Fruit fly (Drosophila melanogaster): ENCODE results near the gene CG15865.

The CG15865 gene

DNA sequence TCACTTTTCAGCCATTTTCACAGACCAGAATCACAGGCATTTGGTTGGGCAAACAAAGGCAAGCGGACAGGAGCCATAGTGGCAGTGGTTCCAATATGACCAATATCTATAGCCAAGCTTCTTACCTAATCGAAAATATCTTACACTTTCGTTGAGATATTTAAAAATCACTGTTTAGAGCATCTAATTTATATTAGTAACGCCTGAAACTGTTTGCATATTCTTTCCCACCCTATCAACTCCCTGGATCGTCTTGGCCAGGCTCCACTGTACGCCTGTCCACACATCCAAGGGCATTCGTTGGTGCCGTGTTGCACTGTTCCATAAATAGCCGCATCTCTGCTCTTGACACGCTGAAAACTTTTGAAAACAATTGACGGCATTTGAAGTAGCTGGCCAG, 26.2 kb upstream of the CG15865 start:
- no peak for TF ChIP-seq CG17801 (GFP tag; optimal IDR thresholded peaks at IDR 0.05; ENCODE audit: partially characterized antibody)

DNA sequence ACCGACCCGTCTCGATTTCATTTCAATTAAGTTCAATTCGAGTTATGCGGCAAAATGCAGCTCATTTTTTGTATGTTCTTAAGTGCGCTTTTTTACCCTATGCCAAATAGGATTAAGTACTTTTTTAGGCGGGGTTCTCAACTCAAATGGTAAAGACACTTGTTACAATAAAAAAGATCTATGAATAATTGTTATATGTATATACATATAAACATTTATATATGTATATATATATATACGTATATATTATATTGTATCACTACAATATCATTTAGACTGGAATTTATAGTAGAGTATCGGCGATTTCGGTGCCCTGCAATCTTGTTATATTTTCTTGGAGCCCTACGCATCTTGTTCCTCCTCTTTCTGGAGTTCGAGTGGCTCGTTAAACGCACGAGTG, 25.7 kb upstream of the CG15865 start:
- TF ChIP-seq CG17801 (GFP tag; optimal IDR thresholded peaks at IDR 0.05; ENCODE audit: partially characterized antibody), result no peak

DNA sequence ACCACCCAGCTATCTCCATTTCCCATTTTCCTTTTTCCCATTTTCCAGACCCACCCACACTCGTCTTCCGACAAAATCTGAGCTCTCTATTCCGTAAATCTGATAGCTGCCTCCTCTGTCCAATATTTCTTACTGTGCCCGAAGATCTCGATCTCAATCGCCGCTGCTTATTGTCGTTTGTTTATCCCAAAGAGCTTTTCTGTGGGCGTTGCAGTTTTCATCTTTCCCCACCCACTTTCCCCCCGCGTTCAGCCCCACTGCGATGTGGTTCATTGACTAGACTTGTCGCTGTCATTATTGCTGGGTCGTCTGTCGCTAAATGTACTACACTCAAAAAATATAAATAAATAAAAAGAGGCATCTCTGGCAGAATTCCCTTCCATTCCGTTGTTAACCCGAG, 25.1 kb upstream of the CG15865 start:
- no peak for TF ChIP-seq CG17801 (GFP tag; optimal IDR thresholded peaks at IDR 0.05; ENCODE audit: partially characterized antibody)

DNA sequence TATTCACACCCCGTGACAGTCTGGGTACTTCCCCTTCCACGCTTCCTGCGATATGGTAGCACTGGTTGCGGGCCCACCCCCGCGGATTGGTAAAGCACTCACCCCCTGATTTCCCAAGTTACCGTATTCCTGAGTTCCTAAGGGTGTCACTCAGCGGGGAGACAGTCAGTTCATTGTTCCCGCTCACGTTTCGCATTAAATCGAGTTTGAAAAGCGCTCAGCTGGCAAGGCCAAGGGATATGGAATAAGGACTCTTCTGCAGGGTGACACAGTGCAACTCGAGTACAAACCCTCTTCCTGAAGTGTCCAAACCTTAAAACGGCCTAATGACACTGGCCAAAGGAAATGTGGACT, 23.8 kb upstream of the CG15865 start:
- no peak for TF ChIP-seq CG17801 (GFP tag; optimal IDR thresholded peaks at IDR 0.05; ENCODE audit: partially characterized antibody)

DNA sequence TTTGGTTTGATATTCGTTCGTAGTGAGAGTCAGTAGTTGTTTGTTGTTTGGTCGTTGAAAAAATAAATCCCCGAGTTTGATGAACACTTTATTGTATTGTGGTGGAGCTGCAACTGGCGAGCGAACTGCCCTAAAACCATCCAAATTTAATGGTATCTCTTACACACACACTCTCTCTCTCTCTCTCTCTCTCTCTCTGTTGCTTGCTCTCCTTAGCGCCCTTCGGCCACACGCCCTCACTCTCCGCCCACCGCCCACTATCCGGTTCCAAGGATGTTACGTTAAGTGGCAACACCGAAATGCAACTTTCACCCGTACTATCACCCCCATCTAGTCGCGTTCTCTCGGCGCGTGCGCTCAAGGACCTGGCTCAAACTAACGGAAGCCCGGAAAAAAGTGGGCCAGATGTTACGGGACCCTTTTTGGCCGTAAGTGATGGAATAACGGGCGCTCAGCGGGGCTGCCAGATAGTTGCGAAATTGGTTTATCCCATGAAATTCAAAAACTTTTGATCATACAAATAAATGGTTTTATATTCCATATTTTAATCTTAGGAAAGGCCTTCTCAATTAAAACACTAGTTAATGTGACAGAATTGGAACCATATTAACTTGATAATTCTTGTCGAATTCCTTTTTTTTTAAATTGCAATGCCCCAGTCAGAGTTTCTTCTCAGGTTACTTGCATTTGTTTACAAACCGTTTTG, 23.3 kb upstream of the CG15865 start:
- no peak for TF ChIP-seq CG17801 (GFP tag; optimal IDR thresholded peaks at IDR 0.05; ENCODE audit: partially characterized antibody)

DNA sequence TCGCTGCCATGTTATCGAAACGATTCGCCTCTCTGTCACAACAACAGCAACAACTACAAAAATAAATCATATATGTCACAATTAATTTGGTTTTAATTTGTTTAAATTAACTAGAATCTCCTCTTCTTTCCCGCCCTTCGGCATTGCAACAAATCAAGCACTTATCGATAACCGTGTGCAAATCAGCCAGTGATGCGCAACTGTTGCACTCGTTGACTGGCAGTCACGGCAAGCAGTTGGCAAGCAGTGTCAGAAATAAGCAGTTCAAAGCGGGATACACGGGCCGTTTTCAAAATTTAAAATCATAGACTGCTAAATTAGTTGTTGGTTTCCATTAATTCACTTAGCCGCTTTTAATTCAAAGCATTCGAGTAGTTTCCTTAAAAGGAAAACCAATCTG, 19.5 kb upstream of the CG15865 start, which contains the start of gene Axs:
Gene Axs (minus strand): TSS at position 131 of the 400 bp plus-strand sequence.
- no peak for TF ChIP-seq CG17801 (GFP tag; optimal IDR thresholded peaks at IDR 0.05; ENCODE audit: partially characterized antibody)

DNA sequence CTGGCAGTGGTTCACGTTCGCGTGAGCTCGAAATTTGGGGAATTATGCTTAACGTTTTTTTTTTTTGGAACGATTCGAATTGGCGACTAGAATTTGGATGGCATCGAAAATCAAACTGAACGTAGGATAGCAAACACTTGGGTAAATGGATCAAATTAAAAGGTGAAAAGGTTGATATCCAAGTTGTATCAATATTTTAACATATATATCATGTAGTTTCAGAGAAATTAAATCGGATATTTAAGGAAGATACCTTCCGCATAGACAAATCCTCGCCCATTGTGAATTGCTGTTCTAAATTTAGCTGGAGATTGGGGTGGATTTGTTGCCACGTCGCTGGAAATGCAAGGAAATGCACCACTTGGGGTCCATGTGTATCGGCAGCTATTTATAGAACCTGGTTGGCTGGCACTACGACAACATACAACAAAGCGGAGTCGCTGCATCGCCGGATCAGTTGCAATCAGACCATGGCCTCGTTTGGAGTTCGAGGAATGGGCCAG, 14.6 kb upstream of the CG15865 start, which contains the start of the genes CG13010 and sing:
Gene CG13010 (minus strand): TSS at position 101 of the 503 bp plus-strand sequence.
Gene sing (plus strand): TSS at position 453 of the 503 bp plus-strand sequence.
- no peak for TF ChIP-seq CG17801 (GFP tag; optimal IDR thresholded peaks at IDR 0.05; ENCODE audit: partially characterized antibody)

DNA sequence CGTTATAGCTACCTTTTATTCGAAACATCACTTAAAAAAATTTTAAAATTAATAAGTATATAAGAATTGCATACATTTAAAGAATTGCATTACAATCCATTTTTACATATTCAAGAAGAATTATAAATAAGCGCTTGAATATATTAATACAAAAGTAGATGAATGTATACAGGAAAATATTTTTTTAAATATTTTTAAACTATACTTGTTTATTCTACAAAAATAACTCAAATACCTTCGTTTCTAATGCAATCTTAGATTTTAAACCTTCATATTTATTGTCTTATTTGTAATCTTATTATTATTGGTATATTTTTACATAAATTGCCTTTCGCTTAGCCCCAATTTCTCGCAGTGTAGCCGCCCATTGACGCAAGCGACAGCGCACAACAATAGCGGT, 12.9 kb upstream of the CG15865 start:
- TF ChIP-seq CG17801 (GFP tag; optimal IDR thresholded peaks at IDR 0.05; ENCODE audit: partially characterized antibody), result no peak

DNA sequence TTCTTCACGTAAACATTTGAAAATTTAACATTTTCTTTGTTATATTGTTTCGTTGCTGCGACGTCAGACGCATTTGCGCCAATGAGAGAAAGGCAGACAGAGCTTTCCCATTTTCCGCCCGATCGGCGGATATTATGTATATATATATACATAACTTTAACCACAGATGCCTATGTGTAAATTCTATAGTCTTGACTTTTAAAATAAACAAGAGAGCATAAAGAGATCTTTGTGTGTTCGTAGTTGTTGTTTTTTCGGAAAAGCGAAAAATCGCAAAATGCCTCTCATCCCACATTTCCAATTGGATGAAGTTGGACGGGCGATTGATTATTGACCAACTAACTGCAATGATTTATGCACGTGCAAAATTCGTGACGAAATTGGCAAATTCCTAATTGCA, 12.4 kb upstream of the CG15865 start, which contains the start of gene CG13012:
Gene CG13012 (minus strand): TSS at position 101 of the 400 bp plus-strand sequence.
- TF ChIP-seq CG17801 (GFP tag; optimal IDR thresholded peaks at IDR 0.05; ENCODE audit: partially characterized antibody), result no peak

DNA sequence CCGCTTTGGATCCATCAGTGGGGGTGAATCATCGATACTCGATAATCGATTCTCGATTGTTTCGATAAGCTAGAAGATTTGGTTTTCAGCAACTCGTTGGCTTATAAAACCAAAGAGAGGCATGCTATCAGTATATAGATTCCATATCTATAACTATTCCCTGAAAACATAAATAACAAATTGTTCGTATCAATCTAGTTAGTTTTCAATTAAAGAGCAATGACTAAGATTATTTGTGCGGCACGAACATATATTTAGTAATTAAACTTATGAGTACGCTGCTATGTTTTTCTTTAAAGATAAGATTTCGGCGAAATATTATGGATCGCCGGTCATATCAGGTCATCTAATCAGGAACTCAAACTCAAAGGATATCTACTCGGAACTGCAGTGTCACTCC, 10.3 kb upstream of the CG15865 start:
- TF ChIP-seq CG17801 (GFP tag; optimal IDR thresholded peaks at IDR 0.05; ENCODE audit: partially characterized antibody), result no peak

DNA sequence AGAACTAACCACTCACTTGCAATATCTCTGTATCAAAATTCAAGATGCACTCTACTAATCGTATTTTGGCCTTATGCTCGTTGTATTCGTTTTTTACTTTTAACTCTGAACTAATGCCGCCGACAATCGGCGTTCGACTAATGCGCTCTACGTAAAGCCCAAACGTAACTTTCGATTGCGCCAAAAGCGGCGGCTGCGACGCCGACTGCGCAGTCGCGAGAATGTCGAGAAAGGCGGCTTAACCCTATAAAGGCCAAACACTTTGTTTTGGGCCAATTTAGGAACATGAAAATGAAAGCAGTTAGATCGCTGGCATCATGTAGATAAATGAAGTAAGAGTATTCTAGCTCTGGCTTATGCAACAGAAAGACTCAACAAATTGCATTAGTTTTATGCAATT, 8.6 kb upstream of the CG15865 start:
- no peak for TF ChIP-seq CG17801 (GFP tag; optimal IDR thresholded peaks at IDR 0.05; ENCODE audit: partially characterized antibody)

DNA sequence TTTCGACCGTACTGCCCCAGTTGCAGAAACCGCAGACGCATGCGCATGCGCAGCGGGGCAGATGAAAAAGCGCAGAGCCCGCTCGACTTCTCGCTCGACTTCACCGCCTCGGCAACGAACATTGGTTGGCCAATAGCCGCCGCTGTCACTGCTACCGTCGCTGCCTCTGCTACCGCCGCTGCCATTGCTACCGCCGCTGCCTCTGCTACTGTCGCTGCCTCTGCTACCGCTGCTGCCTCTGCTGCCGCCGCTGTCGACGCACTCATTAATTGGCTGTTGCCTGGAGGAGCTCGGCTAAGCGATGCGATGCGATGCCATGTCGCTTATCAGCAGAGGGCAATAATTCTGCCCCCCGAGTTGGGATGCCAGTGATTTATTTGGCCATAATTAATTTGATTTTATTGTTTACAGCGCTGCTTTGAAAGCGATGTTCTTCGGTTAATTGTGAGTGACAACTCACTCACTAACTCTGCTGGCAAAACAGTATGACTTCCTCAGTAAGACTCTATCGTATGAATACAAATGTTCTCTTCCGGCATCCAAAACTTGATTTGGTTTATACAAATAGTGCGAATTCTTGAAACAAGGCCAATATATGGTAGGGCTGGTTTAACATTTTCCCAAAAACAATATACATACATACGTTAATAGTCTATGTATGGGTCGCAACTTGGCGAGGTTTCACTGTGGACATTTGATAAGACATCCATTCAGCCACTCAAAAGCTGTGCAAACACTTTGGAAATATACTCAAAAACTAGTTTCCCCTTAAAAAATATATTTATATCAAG, 6.6 kb upstream of the CG15865 start:
- no peak for TF ChIP-seq CG17801 (GFP tag; optimal IDR thresholded peaks at IDR 0.05; ENCODE audit: partially characterized antibody)

DNA sequence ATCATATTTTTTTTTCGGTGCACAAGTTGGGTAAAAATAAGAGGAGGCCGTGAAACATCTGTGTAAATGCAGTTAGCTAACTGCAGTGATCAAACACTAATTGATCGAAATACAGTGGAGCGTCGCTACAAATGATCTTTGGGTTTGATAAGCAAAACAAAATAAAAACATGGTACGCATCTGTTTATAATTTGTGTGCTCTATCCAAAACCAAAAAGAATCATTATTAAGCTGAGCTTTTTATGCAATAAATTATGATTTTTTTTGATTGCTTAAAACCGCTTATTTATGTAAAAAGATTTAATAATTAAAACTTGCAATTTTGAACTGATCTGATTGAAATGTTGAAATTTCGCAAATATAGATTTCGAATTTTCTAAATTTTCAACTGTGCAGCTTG, 6.0 kb upstream of the CG15865 start:
- no peak for TF ChIP-seq CG17801 (GFP tag; optimal IDR thresholded peaks at IDR 0.05; ENCODE audit: partially characterized antibody)

DNA sequence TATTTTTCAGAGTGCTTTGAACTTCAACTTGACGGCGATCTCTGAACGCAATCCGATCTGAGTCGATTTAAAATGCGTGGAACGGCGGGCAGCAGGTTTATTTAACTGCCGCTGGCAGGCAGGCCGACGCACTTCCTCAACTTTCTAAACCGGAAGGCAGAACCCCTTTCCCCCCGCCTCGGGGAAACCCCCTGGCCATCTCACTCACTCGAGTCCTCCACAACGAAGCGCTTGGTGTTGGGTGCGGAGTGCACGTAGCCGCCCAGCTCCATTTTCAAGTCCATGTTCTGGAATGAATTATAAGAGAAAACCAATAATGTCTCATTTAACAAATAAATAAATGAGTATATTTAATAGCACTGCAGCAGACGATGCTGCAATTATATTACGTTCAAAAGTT, 5.6 kb upstream of the CG15865 start:
- no peak for TF ChIP-seq CG17801 (GFP tag; optimal IDR thresholded peaks at IDR 0.05; ENCODE audit: partially characterized antibody)

DNA sequence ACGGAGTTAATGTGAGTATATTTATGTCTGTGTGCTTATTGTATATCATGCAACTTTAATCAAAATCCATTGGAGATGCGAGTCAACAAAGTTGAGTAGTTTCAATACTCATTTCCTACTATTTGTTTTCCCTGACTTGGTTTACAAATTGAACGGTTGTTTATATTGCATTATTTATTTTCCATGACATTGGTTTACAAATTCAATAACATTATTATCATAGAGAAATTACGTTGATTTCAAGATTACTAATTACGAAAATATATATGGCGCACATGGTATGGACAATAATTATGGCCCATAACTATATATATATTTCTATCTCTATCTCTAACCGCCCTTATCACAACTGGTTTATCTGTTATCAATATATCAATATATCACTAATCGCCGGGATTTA, 3.6 kb downstream of the CG15865 start:
- TF ChIP-seq CG17801 (GFP tag; optimal IDR thresholded peaks at IDR 0.05; ENCODE audit: partially characterized antibody), result no peak

DNA sequence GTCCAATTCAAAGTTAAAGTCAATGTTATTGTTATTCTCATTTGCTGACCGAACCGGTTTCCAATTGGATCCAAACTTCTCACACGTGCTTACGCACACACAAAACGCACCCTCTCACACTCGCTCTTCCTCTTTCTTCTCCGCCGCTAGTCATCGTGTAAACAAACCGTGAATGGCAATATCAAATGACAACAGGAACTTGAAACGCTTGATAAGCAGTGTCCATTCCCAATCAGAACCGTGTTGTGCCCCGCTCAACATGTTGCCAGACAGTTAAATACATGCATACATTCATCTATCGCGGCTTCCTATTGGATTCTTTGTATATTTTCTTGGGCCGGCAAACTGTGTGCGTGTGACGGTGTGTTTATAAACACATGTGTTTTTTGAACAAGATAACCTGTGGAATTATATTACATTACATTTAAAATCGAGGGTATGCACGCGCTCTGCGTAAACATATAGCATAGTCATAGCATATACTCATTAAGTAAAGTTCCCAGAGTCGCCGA, 8.5 kb downstream of the CG15865 start:
- no peak for TF ChIP-seq CG17801 (GFP tag; optimal IDR thresholded peaks at IDR 0.05; ENCODE audit: partially characterized antibody)
